Worm (Caenorhabditis elegans) whole organism, L1 larva: Measurements from ENCODE around the gene fkh-7.

Experiments
- ceh-90 ChIP-seq: sonication (generic microtip); optimal IDR thresholded peaks from 2 replicates; lab custom pipeline; 2016; ENCODE audit warnings: missing genetic modification characterization, missing compliant biosample characterization
- efl-3 ChIP-seq: fragments of 200-800 bp; sonication (Bioruptor generic); optimal IDR thresholded peaks from 2 replicates; lab custom pipeline; 2018; ENCODE audit warnings: mild to moderate bottlenecking, missing genetic modification characterization, missing compliant biosample characterization
- fkh-10 ChIP-seq: sonication (generic microtip); optimal IDR thresholded peaks from 2 replicates; lab custom pipeline; 2017; ENCODE audit warnings: missing biosample characterization, missing genetic modification reagents, missing genetic modification characterization
- mep-1 ChIP-seq: fragments of 150-350 bp; optimal IDR thresholded peaks from 2 replicates; lab custom pipeline; 2014; ENCODE audit warnings: missing biosample characterization, missing genetic modification characterization
- nhr-19 ChIP-seq: fragments of 200-800 bp; sonication (Bioruptor generic); conservative IDR thresholded peaks from 2 replicates; pipeline ENCODE4 v1.3.6; 2022; ENCODE audit warnings: missing genetic modification characterization, missing compliant biosample characterization
- nhr-237 ChIP-seq: fragments of 150-350 bp; optimal IDR thresholded peaks from 2 replicates; lab custom pipeline; 2014; ENCODE audit warnings: missing biosample characterization, missing genetic modification characterization
- ztf-11 ChIP-seq, 2 experiments: sonication (generic microtip); optimal IDR thresholded peaks; 2 replicates each; lab custom pipeline; 2016 to 2017; ENCODE audit warnings: missing genetic modification characterization in 2 of 2, missing biosample characterization in 1 of 2, missing compliant biosample characterization in 1 of 2
- ztf-4 ChIP-seq: fragments of 150-350 bp; optimal IDR thresholded peaks from 2 replicates; lab custom pipeline; 2014; ENCODE audit warnings: missing biosample characterization, missing genetic modification characterization

- no peak for TF ChIP-seq nhr-237 (tag; lab: Kevin White, UChicago)
- no peak for TF ChIP-seq fkh-10
- no peak for TF ChIP-seq mep-1
- TF ChIP-seq efl-3 (GFP tag; lab: Kevin White, UChicago): no peak
- TF ChIP-seq ztf-11 (tag; optimal IDR thresholded peaks at IDR 0.05; lab: Kevin White, UChicago): no peak
- TF ChIP-seq ceh-90 (tag; lab: Kevin White, UChicago): no peak
- TF ChIP-seq ztf-4 (tag; lab: Kevin White, UChicago): no peak
- no peak; the same call in 1 of the 2 replicates for TF ChIP-seq nhr-19 (GFP tag; lab: Robert Waterston, UW)
These were observed 18.8 kb downstream of the fkh-7 start for ce11 chrIV:5603321-5603720.
